Fruit fly (Drosophila melanogaster) whole organism, adult: ENCODE data around the gene Tps1.

Source experiments
- CG11617 ChIP-seq: fragments of 200-800 bp; sonication (Bioruptor generic); optimal IDR thresholded peaks from 2 replicates; lab custom pipeline; 2017; ENCODE audit warnings: mild to moderate bottlenecking, missing biosample characterization, missing genetic modification reagents, missing genetic modification characterization
- CG12768 ChIP-seq: fragments of 200-800 bp; sonication (Bioruptor generic); optimal IDR thresholded peaks from 2 replicates; lab custom pipeline; 2017; ENCODE audit warnings: missing biosample characterization, missing genetic modification characterization, mild to moderate bottlenecking, moderate library complexity, missing genetic modification reagents
- CG14711 ChIP-seq: fragments of 200-800 bp; sonication (Bioruptor generic); optimal IDR thresholded peaks from 2 replicates; lab custom pipeline; 2018; ENCODE audit warnings: missing biosample characterization, mild to moderate bottlenecking, missing genetic modification characterization, moderate library complexity
- CG1620 ChIP-seq: fragments of 200-800 bp; sonication (Bioruptor generic); optimal IDR thresholded peaks from 2 replicates; lab custom pipeline; 2016; ENCODE audit warnings: missing biosample characterization, missing genetic modification characterization
- CG33017 ChIP-seq: fragments of 200-800 bp; sonication (Bioruptor generic); optimal IDR thresholded peaks from 2 replicates; lab custom pipeline; 2018; ENCODE audit warnings: missing biosample characterization, mild to moderate bottlenecking, missing genetic modification characterization, moderate library complexity
- CG5204 ChIP-seq: fragments of 200-800 bp; sonication (Bioruptor generic); optimal IDR thresholded peaks from 2 replicates; lab custom pipeline; 2016; ENCODE audit warnings: missing biosample characterization, missing genetic modification characterization
- CG7045 ChIP-seq: fragments of 200-800 bp; sonication (Bioruptor generic); optimal IDR thresholded peaks from 2 replicates; lab custom pipeline; 2017; ENCODE audit warnings: missing biosample characterization, mild to moderate bottlenecking, missing genetic modification characterization
- CG7101 ChIP-seq: fragments of 200-800 bp; sonication (Bioruptor generic); optimal IDR thresholded peaks from 2 replicates; lab custom pipeline; 2018; ENCODE audit warnings: missing biosample characterization, mild to moderate bottlenecking, missing genetic modification characterization, moderate library complexity
- Clk ChIP-seq: fragments of 200-800 bp; sonication (Bioruptor generic); optimal IDR thresholded peaks from 2 replicates; lab custom pipeline; 2017; ENCODE audit warnings: missing biosample characterization, missing genetic modification characterization
- Crg-1 ChIP-seq: fragments of 200-800 bp; sonication (Bioruptor generic); optimal IDR thresholded peaks from 2 replicates; lab custom pipeline; 2016; ENCODE audit warnings: missing biosample characterization, missing genetic modification characterization
- Hr96 ChIP-seq: fragments of 200-800 bp; sonication (Bioruptor generic); optimal IDR thresholded peaks from 2 replicates; lab custom pipeline; 2016; ENCODE audit warnings: missing biosample characterization, missing genetic modification characterization
- Mnt ChIP-seq: fragments of 200-800 bp; sonication (Bioruptor generic); optimal IDR thresholded peaks from 2 replicates; lab custom pipeline; 2016; ENCODE audit warnings: missing biosample characterization, mild to moderate bottlenecking, missing genetic modification characterization
- bab1 ChIP-seq: fragments of 200-800 bp; sonication (Bioruptor generic); optimal IDR thresholded peaks from 3 replicates; lab custom pipeline; 2019; ENCODE audit warnings: missing biosample characterization, mild to moderate bottlenecking, missing genetic modification characterization, moderate library complexity
- cic ChIP-seq: fragments of 200-800 bp; sonication (Bioruptor generic); optimal IDR thresholded peaks from 2 replicates; lab custom pipeline; 2017; ENCODE audit warnings: missing biosample characterization, mild to moderate bottlenecking, missing genetic modification characterization, moderate library complexity
- cnc ChIP-seq, 2 experiments: fragments of >200 bp; optimal IDR thresholded peaks; 2 replicates each; lab custom pipeline; 2017
- kay ChIP-seq: fragments of 200-800 bp; sonication (Bioruptor generic); peaks from one replicate; lab custom pipeline; 2016; ENCODE audit warnings: missing biosample characterization, missing genetic modification characterization, borderline replicate concordance
- ovo ChIP-seq: fragments of 200-800 bp; sonication (Bioruptor generic); optimal IDR thresholded peaks from 2 replicates; lab custom pipeline; 2016; ENCODE audit warnings: missing biosample characterization, missing genetic modification characterization
- pad ChIP-seq: fragments of 200-800 bp; sonication (Bioruptor generic); optimal IDR thresholded peaks from 3 replicates; lab custom pipeline; 2017; ENCODE audit warnings: missing biosample characterization, missing genetic modification characterization, mild to moderate bottlenecking, moderate library complexity, missing genetic modification reagents
- tj ChIP-seq: fragments of 200-800 bp; sonication (Bioruptor generic); optimal IDR thresholded peaks from 3 replicates; lab custom pipeline; 2017; ENCODE audit warnings: missing biosample characterization, mild to moderate bottlenecking, missing genetic modification characterization, moderate library complexity
- toe ChIP-seq: fragments of 200-800 bp; sonication (Bioruptor generic); optimal IDR thresholded peaks from 2 replicates; lab custom pipeline; 2016; ENCODE audit warnings: missing biosample characterization, missing genetic modification characterization

The Tps1 gene

DNA sequence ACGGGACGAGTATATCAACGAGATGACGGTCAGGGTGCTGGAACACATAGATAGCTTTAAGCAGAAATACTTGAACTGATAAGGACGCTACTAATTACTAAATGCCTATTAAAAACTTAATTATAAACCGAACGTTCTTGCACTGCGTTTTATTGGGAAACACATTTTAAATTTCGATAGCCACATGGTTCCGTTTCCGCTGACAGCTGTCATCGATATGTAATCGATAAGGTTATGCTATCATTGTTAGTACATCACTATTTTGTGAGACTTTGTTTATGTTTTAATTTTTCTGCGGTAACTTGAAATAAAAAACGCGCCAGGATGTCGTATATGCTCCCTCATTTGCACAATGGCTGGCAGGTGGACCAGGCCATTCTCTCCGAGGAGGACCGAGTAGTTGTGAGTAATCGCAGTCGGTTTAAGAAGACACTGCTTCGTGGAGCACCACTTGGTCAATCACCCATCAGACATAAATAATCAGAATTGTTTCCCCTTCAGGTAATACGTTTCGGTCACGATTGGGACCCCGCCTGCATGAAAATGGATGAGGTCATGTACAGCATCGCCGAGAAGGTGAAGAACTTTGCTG, 15.0 kb downstream of the Tps1 start, which contains the start of gene Dim1:
Gene Dim1, plus strand, starts transcription at position 239 of the 592 bp plus-strand sequence.
- TF ChIP-seq ovo (GFP tag; lab: Kevin White, UChicago) = no peak
- TF ChIP-seq Hr96 (GFP tag; lab: Kevin White, UChicago) = peak; percentile 28
- no peak for TF ChIP-seq cnc (optimal IDR thresholded peaks at IDR 0.05; lab: Kevin White, UChicago)
- peak; percentile 8 for TF ChIP-seq CG33017 (tag; lab: Kevin White, UChicago)
- no peak for TF ChIP-seq CG12768 (GFP tag; lab: Kevin White, UChicago)
- TF ChIP-seq CG11617 (GFP tag; lab: Kevin White, UChicago) = peak; percentile 18
- TF ChIP-seq bab1 (GFP tag; lab: Kevin White, UChicago) = peak; percentile 70
- no peak for TF ChIP-seq CG14711

DNA sequence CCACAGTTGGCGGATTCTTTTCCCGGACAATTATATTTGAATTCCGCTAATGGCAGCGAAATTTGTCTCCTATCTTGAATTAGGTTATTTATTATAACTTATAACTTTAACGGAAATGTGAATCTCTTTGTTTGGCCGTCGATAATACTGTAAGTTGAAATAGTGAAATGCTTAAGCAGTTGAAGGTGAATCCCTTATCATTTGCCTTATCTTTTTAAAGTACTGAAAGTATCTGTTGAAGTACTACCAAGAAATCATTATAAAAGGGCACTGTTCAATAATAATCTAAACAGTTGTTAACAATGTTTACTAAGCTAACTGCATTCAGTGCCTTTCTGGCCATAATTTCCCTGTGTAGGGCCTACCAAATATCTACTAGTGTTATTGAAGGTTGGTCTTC, 22.7 kb downstream of the Tps1 start, which contains the start of gene CG43055:
Gene CG43055, plus strand, starts transcription at position 301 of the 400 bp plus-strand sequence.
- TF ChIP-seq CG12768 (GFP tag; lab: Kevin White, UChicago) (no peak), CG7101 (tag; lab: Kevin White, UChicago) (no peak), Clk (no peak), CG11617 (GFP tag; lab: Kevin White, UChicago) (no peak), Crg-1 (GFP tag; lab: Kevin White, UChicago) (no peak), bab1 (GFP tag; lab: Kevin White, UChicago) (no peak), CG14711 (no peak), CG7045 (GFP tag; lab: Kevin White, UChicago) (no peak), ovo (GFP tag; lab: Kevin White, UChicago) (no peak), kay (no peak), CG33017 (tag; lab: Kevin White, UChicago) (no peak), pad (GFP tag; lab: Kevin White, UChicago) (no peak), CG1620 (GFP tag; lab: Kevin White, UChicago) (no peak), tj (no peak), cnc (optimal IDR thresholded peaks at IDR 0.05; lab: Kevin White, UChicago) (no peak), cic (GFP tag; lab: Kevin White, UChicago) (no peak), CG5204 (GFP tag; lab: Kevin White, UChicago) (no peak), Mnt (GFP tag; lab: Kevin White, UChicago) (no peak), toe (GFP tag; lab: Kevin White, UChicago) (no peak)

DNA sequence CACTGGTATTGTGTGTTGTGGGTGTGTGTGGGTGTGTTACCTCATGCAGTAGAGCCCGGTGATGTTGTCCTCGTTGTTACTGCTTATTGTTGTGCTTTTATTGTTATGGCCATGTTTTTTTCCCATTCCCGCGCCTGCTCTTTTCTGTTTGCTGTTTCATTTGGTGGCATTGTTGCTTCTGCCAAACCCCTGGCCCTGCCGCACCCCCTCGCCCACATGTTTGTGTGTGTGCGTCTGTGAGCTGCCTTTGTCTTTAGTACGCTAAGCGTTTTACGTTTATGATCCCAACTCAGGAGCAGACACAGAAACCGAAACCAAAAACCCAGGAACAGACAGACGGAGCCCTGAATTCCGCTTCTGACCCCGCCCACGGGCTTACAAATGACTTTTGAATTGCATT, 25.9 kb downstream of the Tps1 start:
- no peak for TF ChIP-seq tj
- TF ChIP-seq toe (GFP tag; lab: Kevin White, UChicago) = no peak

DNA sequence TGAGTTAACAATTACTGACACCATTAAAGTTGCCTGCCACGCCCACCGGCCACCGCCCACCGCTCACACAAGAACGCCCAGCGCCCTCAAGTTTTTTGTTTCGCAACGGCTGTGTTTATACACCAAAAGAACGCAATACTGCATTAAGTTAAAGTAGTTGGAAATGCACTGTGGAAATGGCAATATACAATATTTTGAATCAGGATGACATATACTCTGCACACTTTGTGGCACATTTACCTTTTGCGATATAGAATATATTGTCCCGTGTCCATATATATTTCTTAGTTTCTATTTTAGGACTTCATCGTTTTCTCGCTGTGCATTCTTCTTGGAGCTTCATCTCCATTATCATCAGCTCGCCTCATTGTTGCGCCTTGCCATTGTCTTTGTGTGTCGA, 28.0 kb downstream of the Tps1 start:
- TF ChIP-seq pad (GFP tag; lab: Kevin White, UChicago) (no peak), CG5204 (GFP tag; lab: Kevin White, UChicago) (no peak), CG7045 (GFP tag; lab: Kevin White, UChicago) (no peak), Hr96 (GFP tag; lab: Kevin White, UChicago) (peak; percentile 10), toe (GFP tag; lab: Kevin White, UChicago) (no peak)

DNA sequence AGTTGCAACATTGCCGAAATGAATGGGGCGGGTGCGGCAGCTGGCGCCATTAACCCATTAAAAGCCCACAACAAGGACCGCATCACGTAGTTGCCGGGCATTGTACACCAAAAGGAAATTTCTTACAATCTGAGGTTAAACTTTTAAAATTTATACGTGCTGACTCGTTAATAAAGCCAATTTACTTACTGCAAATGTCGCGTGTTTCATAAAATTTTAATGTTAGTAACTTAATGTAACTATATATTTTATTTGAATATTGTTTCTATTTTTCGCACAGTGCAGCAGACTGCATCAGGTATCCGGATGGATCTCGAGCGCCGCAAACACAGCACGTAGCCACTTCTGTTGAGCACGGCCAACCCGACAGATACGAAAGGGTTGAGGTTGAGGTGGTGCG, 28.8 kb downstream of the Tps1 start:
- peak; percentile 13 for TF ChIP-seq CG12768 (GFP tag; lab: Kevin White, UChicago)
- TF ChIP-seq CG33017 (tag; lab: Kevin White, UChicago) = peak; percentile 42
- TF ChIP-seq CG7045 (GFP tag; lab: Kevin White, UChicago) = peak; percentile 36
- TF ChIP-seq CG5204 (GFP tag; lab: Kevin White, UChicago) = peak; percentile 43
- no peak for TF ChIP-seq cnc (optimal IDR thresholded peaks at IDR 0.05; lab: Kevin White, UChicago)
- no peak for TF ChIP-seq Clk

DNA sequence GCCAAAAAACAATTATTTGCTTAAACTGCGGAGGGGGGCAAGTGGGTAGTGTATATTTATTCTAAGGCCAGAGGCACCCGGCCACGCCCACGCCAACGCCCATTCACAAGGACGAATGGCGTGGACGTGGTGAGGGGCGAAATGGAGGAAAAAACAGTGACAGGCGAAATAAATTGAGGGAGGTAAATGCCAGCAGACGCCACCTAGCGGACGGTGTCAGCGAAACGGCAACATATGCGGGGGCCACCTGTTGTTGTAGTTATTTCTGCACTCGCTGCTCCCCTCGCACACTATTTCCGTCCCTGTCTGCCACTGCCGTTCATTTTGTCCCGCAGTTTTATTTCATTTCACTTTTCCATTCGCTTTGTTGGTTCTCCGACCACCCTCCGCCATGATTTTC, 29.9 kb downstream of the Tps1 start:
- TF ChIP-seq toe (GFP tag; lab: Kevin White, UChicago) (no peak), kay (peak; percentile 9)

DNA sequence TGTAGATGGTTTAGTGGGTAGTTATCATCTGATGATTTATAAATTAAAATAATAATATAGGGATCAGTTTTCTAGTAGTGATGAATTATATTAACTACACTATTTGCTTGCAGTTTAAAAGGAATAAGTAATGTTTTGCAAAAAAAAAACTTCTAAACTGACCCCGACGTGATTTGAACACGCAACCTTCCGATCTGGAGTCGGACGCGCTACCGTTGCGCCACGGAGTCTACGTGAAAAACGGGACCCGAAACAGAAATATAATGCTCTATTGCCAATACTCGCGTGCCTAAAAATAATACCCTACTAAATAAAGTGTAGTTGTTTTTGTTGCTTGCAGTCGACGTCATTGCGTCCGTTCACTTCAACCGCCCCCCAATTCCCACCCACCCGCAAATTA, 30.7 kb downstream of the Tps1 start:
- TF ChIP-seq Hr96 (GFP tag; lab: Kevin White, UChicago) (no peak), bab1 (GFP tag; lab: Kevin White, UChicago) (no peak), CG7101 (tag; lab: Kevin White, UChicago) (no peak), Mnt (GFP tag; lab: Kevin White, UChicago) (no peak), CG1620 (GFP tag; lab: Kevin White, UChicago) (no peak), CG33017 (tag; lab: Kevin White, UChicago) (no peak), ovo (GFP tag; lab: Kevin White, UChicago) (no peak), kay (no peak), CG11617 (GFP tag; lab: Kevin White, UChicago) (no peak)
